Worm (Caenorhabditis elegans) whole organism, L3 larva: Measurements from ENCODE around the gene pgl-2.

ENCODE experiments used
- R02D3.7 ChIP-seq: fragments of 150-350 bp; optimal IDR thresholded peaks from 2 replicates; lab custom pipeline; 2014; ENCODE audit warnings: missing biosample characterization, missing genetic modification characterization
- ZK546.5 ChIP-seq: sonication (generic microtip); optimal IDR thresholded peaks from 2 replicates; lab custom pipeline; 2017; ENCODE audit warnings: missing biosample characterization, missing genetic modification characterization
- aly-2 ChIP-seq: fragments of 150-350 bp; optimal IDR thresholded peaks from 2 replicates; lab custom pipeline; 2014; ENCODE audit warnings: missing biosample characterization, missing genetic modification characterization
- ama-1 ChIP-seq: fragments of 150-350 bp; optimal IDR thresholded peaks from 2 replicates; lab custom pipeline; 2018
- ceh-28 ChIP-seq: fragments of 150-350 bp; optimal IDR thresholded peaks from 2 replicates; lab custom pipeline; 2014; ENCODE audit warnings: missing biosample characterization, missing genetic modification reagents, missing genetic modification characterization
- ceh-82 ChIP-seq: fragments of 150-350 bp; optimal IDR thresholded peaks from 2 replicates; lab custom pipeline; 2014; ENCODE audit warnings: missing biosample characterization, missing genetic modification characterization
- ceh-9 ChIP-seq: sonication (generic microtip); optimal IDR thresholded peaks from 2 replicates; lab custom pipeline; 2018; ENCODE audit warnings: missing biosample characterization, missing genetic modification characterization
- daf-12 ChIP-seq: fragments of 150-350 bp; optimal IDR thresholded peaks from 2 replicates; lab custom pipeline; 2014; ENCODE audit warnings: missing biosample characterization, missing genetic modification reagents, missing genetic modification characterization
- egl-27 ChIP-seq: sonication (generic microtip); optimal IDR thresholded peaks from 4 replicates; lab custom pipeline; 2017; ENCODE audit warnings: missing biosample characterization, missing genetic modification reagents, missing genetic modification characterization
- egl-5 ChIP-seq: fragments of 150-350 bp; optimal IDR thresholded peaks from 2 replicates; lab custom pipeline; 2017; ENCODE audit warnings: missing biosample characterization, missing genetic modification reagents, missing genetic modification characterization, inconsistent platforms
- elt-2 ChIP-seq: sonication (generic microtip); optimal IDR thresholded peaks from 2 replicates; lab custom pipeline; 2016; ENCODE audit warnings: missing genetic modification reagents, mild to moderate bottlenecking, missing genetic modification characterization, missing compliant biosample characterization
- elt-3 ChIP-seq, 3 experiments: fragments of 150-350 bp in 1 of 3; sonication (generic microtip) in 2 of 3; optimal IDR thresholded peaks; 2 replicates in 2 of 3; 4 replicates in 1 of 3; lab custom pipeline; 2014 to 2017; ENCODE audit warnings: missing biosample characterization in 3 of 3, missing genetic modification characterization in 3 of 3
- eor-1 ChIP-seq, 2 experiments: fragments of 150-350 bp; optimal IDR thresholded peaks; 2 replicates each; lab custom pipeline; 2014 to 2018; ENCODE audit warnings: missing biosample characterization in 2 of 2, missing genetic modification characterization in 2 of 2
- fkh-10 ChIP-seq: sonication (generic microtip); optimal IDR thresholded peaks from 2 replicates; lab custom pipeline; 2017; ENCODE audit warnings: missing biosample characterization, missing genetic modification reagents, missing genetic modification characterization
- fos-1 ChIP-seq: fragments of 150-350 bp; optimal IDR thresholded peaks from 2 replicates; lab custom pipeline; 2014; ENCODE audit warnings: missing biosample characterization, missing genetic modification characterization
- hmg-11 ChIP-seq: sonication (generic microtip); optimal IDR thresholded peaks from 2 replicates; lab custom pipeline; 2016; ENCODE audit warnings: missing genetic modification characterization, missing compliant biosample characterization
- lin-15B ChIP-seq: fragments of 150-350 bp; optimal IDR thresholded peaks from 2 replicates; lab custom pipeline; 2014; ENCODE audit warnings: missing biosample characterization, missing genetic modification characterization
- lin-39 ChIP-seq: fragments of 150-350 bp; optimal IDR thresholded peaks from 2 replicates; lab custom pipeline; 2018; ENCODE audit warnings: missing biosample characterization, missing genetic modification reagents, missing genetic modification characterization
- lsy-12 ChIP-seq: sonication (generic microtip); optimal IDR thresholded peaks from 2 replicates; lab custom pipeline; 2016; ENCODE audit warnings: mild to moderate bottlenecking, missing genetic modification characterization, missing compliant biosample characterization
- mdl-1 ChIP-seq: fragments of 150-350 bp; optimal IDR thresholded peaks from 2 replicates; lab custom pipeline; 2014; ENCODE audit warnings: missing biosample characterization, missing genetic modification characterization
- nfya-1 ChIP-seq: sonication (generic microtip); optimal IDR thresholded peaks from 2 replicates; lab custom pipeline; 2017; ENCODE audit warnings: missing genetic modification characterization, mild to moderate bottlenecking, missing compliant biosample characterization, antibody characterized with exemption, moderate library complexity; ENCODE audit not compliant: insufficient read depth
- nhr-12 ChIP-seq: fragments of 150-350 bp; optimal IDR thresholded peaks from 2 replicates; lab custom pipeline; 2014; ENCODE audit warnings: missing biosample characterization, missing genetic modification characterization
- nhr-23 ChIP-seq: fragments of 150-350 bp; optimal IDR thresholded peaks from 2 replicates; lab custom pipeline; 2014; ENCODE audit warnings: missing biosample characterization, missing genetic modification reagents, missing genetic modification characterization
- nhr-237 ChIP-seq: fragments of 150-350 bp; optimal IDR thresholded peaks from 2 replicates; lab custom pipeline; 2014; ENCODE audit warnings: missing biosample characterization, missing genetic modification characterization
- nhr-25 ChIP-seq: sonication (generic microtip); optimal IDR thresholded peaks from 2 replicates; lab custom pipeline; 2017; ENCODE audit warnings: missing biosample characterization, missing genetic modification characterization
- nhr-28 ChIP-seq: fragments of 150-350 bp; optimal IDR thresholded peaks from 2 replicates; lab custom pipeline; 2014; ENCODE audit warnings: missing biosample characterization, missing genetic modification characterization
- nhr-43 ChIP-seq: sonication (generic microtip); optimal IDR thresholded peaks from 2 replicates; lab custom pipeline; 2016; ENCODE audit warnings: mild to moderate bottlenecking, missing genetic modification characterization, missing compliant biosample characterization; ENCODE audit not compliant: poor library complexity, severe bottlenecking
- nhr-67 ChIP-seq: fragments of 150-350 bp; optimal IDR thresholded peaks from 2 replicates; lab custom pipeline; 2014; ENCODE audit warnings: missing biosample characterization, missing genetic modification characterization
- pha-4 ChIP-seq: fragments of 150-350 bp; optimal IDR thresholded peaks from 2 replicates; lab custom pipeline; 2014; ENCODE audit warnings: missing biosample characterization, missing genetic modification reagents, missing genetic modification characterization
- pqm-1 ChIP-seq: fragments of 150-350 bp; optimal IDR thresholded peaks from 2 replicates; lab custom pipeline; 2017; ENCODE audit warnings: missing biosample characterization, missing genetic modification characterization, inconsistent platforms
- sea-2 ChIP-seq: fragments of 150-350 bp; sonication (generic microtip); optimal IDR thresholded peaks from 4 replicates; lab custom pipeline; 2014; ENCODE audit warnings: missing biosample characterization, missing genetic modification reagents, missing genetic modification characterization
- skn-1 ChIP-seq: fragments of 150-350 bp; optimal IDR thresholded peaks from 2 replicates; lab custom pipeline; 2014; ENCODE audit warnings: missing biosample characterization, missing genetic modification characterization
- snpc-4 ChIP-seq: fragments of 150-350 bp; optimal IDR thresholded peaks from 2 replicates; lab custom pipeline; 2014; ENCODE audit warnings: missing biosample characterization, missing genetic modification characterization
- tbx-2 ChIP-seq: sonication (generic microtip); optimal IDR thresholded peaks from 2 replicates; lab custom pipeline; 2016; ENCODE audit warnings: mild to moderate bottlenecking, missing genetic modification characterization, missing compliant biosample characterization
- unc-62 ChIP-seq: fragments of 150-350 bp; sonication (generic microtip); optimal IDR thresholded peaks from 4 replicates; lab custom pipeline; 2014; ENCODE audit warnings: missing biosample characterization, missing genetic modification reagents, missing genetic modification characterization
- zag-1 ChIP-seq: fragments of 150-350 bp; optimal IDR thresholded peaks from 2 replicates; lab custom pipeline; 2014; ENCODE audit warnings: missing biosample characterization, missing genetic modification characterization
- ztf-4 ChIP-seq: fragments of 150-350 bp; optimal IDR thresholded peaks from 2 replicates; lab custom pipeline; 2014; ENCODE audit warnings: missing biosample characterization, missing genetic modification characterization

pgl-2 gene

DNA sequence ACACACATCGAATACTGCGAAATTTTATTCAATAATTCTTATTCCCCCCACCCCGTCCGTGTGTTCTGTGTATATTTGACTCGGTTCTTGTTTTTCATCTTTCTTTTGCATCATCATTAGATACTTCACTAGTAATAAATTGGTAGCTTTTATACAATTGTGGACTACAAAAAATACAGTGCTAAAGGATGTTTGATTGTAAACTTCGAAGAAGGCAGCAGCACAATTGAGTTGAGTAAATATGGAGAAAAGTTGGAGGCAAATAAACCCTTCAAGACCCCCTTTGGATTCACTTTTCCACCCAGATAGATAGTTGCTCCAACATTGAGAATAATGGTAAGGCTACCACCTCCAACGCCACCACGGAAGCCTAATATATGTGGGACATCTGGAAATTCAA, 18.1 kb upstream of the pgl-2 start, which contains the start of gene B0303.7:
B0303.7 (plus strand) TSS at position 301 of the 400 bp plus-strand sequence.
- peak; percentile 3 for TF ChIP-seq pha-4
- TF ChIP-seq fos-1 (tag; lab: Kevin White, UChicago) = no peak

DNA sequence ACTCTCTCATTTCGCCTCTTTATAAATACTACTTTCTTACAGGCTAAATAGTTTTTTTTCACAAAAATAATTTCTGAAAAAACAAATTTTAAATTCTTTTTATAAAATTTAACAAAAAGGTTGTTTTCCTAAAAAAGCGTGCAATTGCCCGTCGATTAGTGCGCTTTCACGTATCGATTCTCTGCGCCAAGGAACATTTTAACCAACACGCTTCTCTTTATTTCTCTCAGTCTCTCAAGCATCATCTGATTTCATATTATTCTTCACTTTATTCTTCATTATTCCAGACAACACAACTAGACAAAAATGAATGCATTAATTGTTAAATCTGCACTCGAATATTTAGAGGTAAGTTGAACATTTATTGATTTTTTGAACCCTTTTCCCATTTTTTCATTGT, 14.4 kb upstream of the pgl-2 start, which contains the start of gene B0303.4:
B0303.4 (plus strand) TSS at position 196 of the 400 bp plus-strand sequence.
- TF ChIP-seq ama-1 (lab: Kevin White, UChicago) (no peak), zag-1 (tag; lab: Kevin White, UChicago) (no peak), R02D3.7 (tag; lab: Kevin White, UChicago) (no peak), elt-2 (tag; lab: Kevin White, UChicago) (peak; percentile 30), tbx-2 (tag; lab: Kevin White, UChicago) (no peak), fkh-10 (GFP tag; lab: Kevin White, UChicago) (no peak), aly-2 (no peak), egl-5 (peak; percentile 49), sea-2 (GFP tag; lab: Kevin White, UChicago) (no peak), lin-39 (tag; lab: Kevin White, UChicago) (peak; percentile 40), mdl-1 (no peak), nhr-25 (peak; percentile 10), nhr-23 (peak; percentile 34), ceh-28 (tag; lab: Kevin White, UChicago) (peak; percentile 54), nhr-43 (tag; lab: Kevin White, UChicago) (no peak), elt-3 (tag; optimal IDR thresholded peaks at IDR 0.05; lab: Kevin White, UChicago) (no peak), pha-4 (peak; percentile 88), hmg-11 (peak; percentile 55), unc-62 (no peak), nhr-67 (tag; lab: Kevin White, UChicago) (no peak), ceh-82 (tag; lab: Kevin White, UChicago) (no peak), daf-12 (tag; lab: Kevin White, UChicago) (no peak), nfya-1 (peak; percentile 77), pqm-1 (peak; percentile 18), nhr-237 (no peak), snpc-4 (tag; lab: Kevin White, UChicago) (peak; percentile 66), skn-1 (tag; lab: Kevin White, UChicago) (peak; percentile 74), lin-15B (tag; lab: Kevin White, UChicago) (peak; percentile 67)

ce11 chrIII:8689143-8689542, 13.9 kb upstream of the pgl-2 start:
- TF ChIP-seq nhr-43 (tag; lab: Kevin White, UChicago) = no peak
- no peak for TF ChIP-seq pqm-1
- TF ChIP-seq egl-27 (tag; lab: Kevin White, UChicago) = no peak
- TF ChIP-seq nhr-12 (tag; lab: Kevin White, UChicago) = no peak
- no peak for TF ChIP-seq nhr-23
- TF ChIP-seq ceh-9 (tag; lab: Kevin White, UChicago) = no peak
- no peak for TF ChIP-seq lsy-12 (tag; lab: Kevin White, UChicago)
- no peak for TF ChIP-seq R02D3.7 (tag; lab: Kevin White, UChicago)
- TF ChIP-seq ZK546.5 (tag; lab: Kevin White, UChicago) = no peak
- no peak for TF ChIP-seq aly-2
- TF ChIP-seq nhr-28 (tag; lab: Kevin White, UChicago) = no peak
- TF ChIP-seq ztf-4 (tag; lab: Kevin White, UChicago) = no peak
- no peak for TF ChIP-seq nfya-1

- TF ChIP-seq nhr-25 (peak; percentile 28), nhr-43 (tag; lab: Kevin White, UChicago) (peak; percentile 55), eor-1 (tag; optimal IDR thresholded peaks at IDR 0.05; lab: Kevin White, UChicago) (peak in 1 of 2 experiments; percentile 33), nfya-1 (peak; percentile 28), pqm-1 (peak; percentile 52), elt-2 (tag; lab: Kevin White, UChicago) (peak; percentile 75), nhr-23 (peak; percentile 39), nhr-28 (tag; lab: Kevin White, UChicago) (no peak), zag-1 (tag; lab: Kevin White, UChicago) (no peak)
- TF ChIP-seq, all 47 proteins: peak for 7
These were observed 13.3 kb upstream of the pgl-2 start, which contains the start of gene hadb-1 for ce11 chrIII:8688438-8688946. Gene hadb-1 (minus strand): TSS chrIII:8688488.
